Worm (Caenorhabditis elegans) whole organism, L4 larva: ENCODE measurements around the gene F58E6.11.
A peak's percentile ranks its signal among the peaks of the same experiment; 100 is the strongest.

Experiments used
- D1046.2 ChIP-seq: fragments of 200-800 bp; sonication (Bioruptor generic); IDR thresholded peaks from 2 replicates; pipeline ENCODE4 v1.3.6; 2022; ENCODE audit warnings: missing genetic modification characterization, missing compliant biosample characterization
- F26F4.8 ChIP-seq: fragments of 200-800 bp; sonication (Bioruptor generic); conservative IDR thresholded peaks from 2 replicates; pipeline ENCODE4 v1.3.6; 2022; ENCODE audit warnings: missing genetic modification characterization, missing compliant biosample characterization
- F44E2.7 ChIP-seq: fragments of 200-800 bp; sonication (Bioruptor generic); IDR thresholded peaks from 2 replicates; pipeline ENCODE4 v2.1.2; 2022; ENCODE audit warnings: missing genetic modification characterization, missing compliant biosample characterization
- Y48G9A.11 ChIP-seq: fragments of 200-800 bp; sonication (Bioruptor generic); IDR thresholded peaks from 2 replicates; pipeline ENCODE4 v1.3.6; 2022; ENCODE audit warnings: missing genetic modification reagents, missing genetic modification characterization, missing compliant biosample characterization
- ama-1 ChIP-seq: fragments of 150-350 bp; optimal IDR thresholded peaks from 2 replicates; lab custom pipeline; 2014; ENCODE audit warnings: inconsistent platforms, mixed read lengths
- attf-4 ChIP-seq: sonication (generic microtip); optimal IDR thresholded peaks from 3 replicates; lab custom pipeline; 2017; ENCODE audit warnings: missing biosample characterization, missing genetic modification characterization
- ceh-28 ChIP-seq: fragments of 150-350 bp; optimal IDR thresholded peaks from 2 replicates; lab custom pipeline; 2014; ENCODE audit warnings: missing biosample characterization, missing genetic modification reagents, missing genetic modification characterization
- ceh-82 ChIP-seq: sonication (generic microtip); optimal IDR thresholded peaks from 2 replicates; lab custom pipeline; 2017; ENCODE audit warnings: missing biosample characterization, missing genetic modification characterization
- cey-2 ChIP-seq: sonication (generic microtip); optimal IDR thresholded peaks from 3 replicates; lab custom pipeline; 2017; ENCODE audit warnings: missing genetic modification characterization, mild to moderate bottlenecking, missing compliant biosample characterization, antibody characterized with exemption, borderline replicate concordance; ENCODE audit not compliant: insufficient read depth
- daf-16 ChIP-seq, 3 experiments: sonication (generic microtip); optimal IDR thresholded peaks; 2 replicates each; lab custom pipeline; 2016 to 2017; ENCODE audit warnings: missing genetic modification characterization in 3 of 3, missing genetic modification reagents in 3 of 3, mild to moderate bottlenecking in 2 of 3, missing compliant biosample characterization in 2 of 3, missing biosample characterization in 1 of 3, moderate library complexity in 1 of 3
- daf-19 ChIP-seq: fragments of 200-800 bp; sonication (Bioruptor generic); conservative IDR thresholded peaks from 2 replicates; pipeline ENCODE4 v1.3.6; 2022; ENCODE audit warnings: missing genetic modification characterization, missing compliant biosample characterization
- dmd-6 ChIP-seq: fragments of 200-800 bp; sonication (Bioruptor generic); IDR thresholded peaks from 2 replicates; pipeline ENCODE4 v1.3.6; 2022; ENCODE audit warnings: missing genetic modification reagents, missing genetic modification characterization, missing compliant biosample characterization
- dpl-1 ChIP-seq: fragments of 150-350 bp; optimal IDR thresholded peaks from 2 replicates; lab custom pipeline; 2014; ENCODE audit warnings: missing biosample characterization, missing genetic modification reagents, missing genetic modification characterization
- duxl-1 ChIP-seq: sonication (generic microtip); optimal IDR thresholded peaks from 2 replicates; lab custom pipeline; 2016; ENCODE audit warnings: mild to moderate bottlenecking, missing genetic modification characterization, moderate library complexity, missing compliant biosample characterization; ENCODE audit not compliant: poor library complexity
- egl-43 ChIP-seq: fragments of 200-800 bp; sonication (Bioruptor generic); IDR thresholded peaks from 2 replicates; pipeline ENCODE4 v1.3.6; 2022; ENCODE audit warnings: missing genetic modification reagents, missing genetic modification characterization, missing compliant biosample characterization
- fkh-10 ChIP-seq: fragments of 150-350 bp; optimal IDR thresholded peaks from 2 replicates; lab custom pipeline; 2014; ENCODE audit warnings: missing biosample characterization, missing genetic modification reagents, missing genetic modification characterization
- fos-1 ChIP-seq: fragments of 150-350 bp; optimal IDR thresholded peaks from 2 replicates; lab custom pipeline; 2014; ENCODE audit warnings: missing biosample characterization, missing genetic modification characterization
- gei-8 ChIP-seq: fragments of 200-800 bp; sonication (Bioruptor generic); optimal IDR thresholded peaks from 2 replicates; lab custom pipeline; 2018; ENCODE audit warnings: mild to moderate bottlenecking, missing genetic modification characterization, missing compliant biosample characterization
- hif-1 ChIP-seq, 2 experiments: sonication (generic microtip); optimal IDR thresholded peaks; 2 replicates each; lab custom pipeline; 2016 to 2017; ENCODE audit warnings: missing compliant biosample characterization in 2 of 2, missing genetic modification characterization in 2 of 2, missing genetic modification reagents in 2 of 2, missing genotype in 2 of 2, mild to moderate bottlenecking in 1 of 2
- hlh-11 ChIP-seq: fragments of 200-800 bp; sonication (Bioruptor generic); optimal IDR thresholded peaks from 2 replicates; lab custom pipeline; 2018; ENCODE audit warnings: mild to moderate bottlenecking, missing genetic modification characterization, missing compliant biosample characterization
- hlh-30 ChIP-seq: sonication (generic microtip); optimal IDR thresholded peaks from 2 replicates; lab custom pipeline; 2017; ENCODE audit warnings: antibody characterized with exemption, mild to moderate bottlenecking, missing genetic modification characterization, missing compliant biosample characterization; ENCODE audit not compliant: insufficient read depth
- lin-13 ChIP-seq: fragments of 150-350 bp; optimal IDR thresholded peaks from 2 replicates; lab custom pipeline; 2014; ENCODE audit warnings: missing biosample characterization, missing genetic modification reagents, missing genetic modification characterization
- lin-38 ChIP-seq: fragments of 200-800 bp; sonication (Bioruptor generic); IDR thresholded peaks from 2 replicates; pipeline ENCODE4 v1.3.6; 2022; ENCODE audit warnings: missing genetic modification reagents, missing genetic modification characterization, missing compliant biosample characterization
- lin-39 ChIP-seq: fragments of 150-350 bp; optimal IDR thresholded peaks from 2 replicates; lab custom pipeline; 2014; ENCODE audit warnings: missing biosample characterization, missing genetic modification reagents, missing genetic modification characterization
- lir-3 ChIP-seq: sonication (generic microtip); optimal IDR thresholded peaks from 2 replicates; lab custom pipeline; 2016; ENCODE audit warnings: mild to moderate bottlenecking, missing genetic modification characterization, missing compliant biosample characterization
- madf-9 ChIP-seq: fragments of 200-800 bp; sonication (Bioruptor generic); conservative IDR thresholded peaks from 2 replicates; pipeline ENCODE4 v1.3.6; 2022; ENCODE audit warnings: missing genetic modification reagents, missing genetic modification characterization, missing compliant biosample characterization
- mep-1 ChIP-seq: fragments of 150-350 bp; sonication (generic microtip); optimal IDR thresholded peaks from 3 replicates; lab custom pipeline; 2014; ENCODE audit warnings: missing biosample characterization, missing genetic modification characterization
- mes-2 ChIP-seq: sonication (generic microtip); optimal IDR thresholded peaks from 2 replicates; lab custom pipeline; 2016; ENCODE audit warnings: missing genotype, mild to moderate bottlenecking, missing genetic modification characterization, missing compliant biosample characterization; ENCODE audit not compliant: poor library complexity, severe bottlenecking
- mxl-2 ChIP-seq: fragments of 200-800 bp; sonication (Bioruptor generic); conservative IDR thresholded peaks from 2 replicates; pipeline ENCODE4 v1.3.6; 2022; ENCODE audit warnings: missing genetic modification reagents, missing genetic modification characterization, missing compliant biosample characterization
- nhr-10 ChIP-seq: fragments of 150-350 bp; optimal IDR thresholded peaks from 2 replicates; lab custom pipeline; 2014; ENCODE audit warnings: missing biosample characterization, missing genetic modification characterization
- nhr-237 ChIP-seq: sonication (generic microtip); optimal IDR thresholded peaks from 2 replicates; lab custom pipeline; 2017; ENCODE audit warnings: missing biosample characterization, missing genetic modification characterization
- nhr-25 ChIP-seq: sonication (generic microtip); optimal IDR thresholded peaks from 2 replicates; lab custom pipeline; 2017; ENCODE audit warnings: missing genetic modification characterization, mild to moderate bottlenecking, missing compliant biosample characterization, antibody characterized with exemption, moderate library complexity, borderline replicate concordance; ENCODE audit not compliant: insufficient read depth
- nhr-28 ChIP-seq: fragments of 150-350 bp; optimal IDR thresholded peaks from 2 replicates; lab custom pipeline; 2014; ENCODE audit warnings: missing biosample characterization, missing genetic modification characterization
- nhr-48 ChIP-seq: sonication (generic microtip); optimal IDR thresholded peaks from 2 replicates; lab custom pipeline; 2016; ENCODE audit warnings: mild to moderate bottlenecking, missing genetic modification characterization, missing compliant biosample characterization
- nhr-77 ChIP-seq: fragments of 150-350 bp; optimal IDR thresholded peaks from 2 replicates; lab custom pipeline; 2014; ENCODE audit warnings: missing biosample characterization, missing genetic modification characterization
- pqm-1 ChIP-seq: sonication (generic microtip); optimal IDR thresholded peaks from 2 replicates; lab custom pipeline; 2017; ENCODE audit warnings: missing biosample characterization, missing genetic modification characterization
- skn-1 ChIP-seq: fragments of 150-350 bp; optimal IDR thresholded peaks from 2 replicates; lab custom pipeline; 2014; ENCODE audit warnings: missing biosample characterization, missing genetic modification characterization
- snpc-1.2 ChIP-seq: fragments of 200-800 bp; sonication (Bioruptor generic); IDR thresholded peaks from 2 replicates; pipeline ENCODE4 v1.3.6; 2022; ENCODE audit warnings: missing genetic modification reagents, missing genetic modification characterization, missing compliant biosample characterization
- snpc-4 ChIP-seq: fragments of 150-350 bp; optimal IDR thresholded peaks from 2 replicates; lab custom pipeline; 2014; ENCODE audit warnings: missing biosample characterization, missing genetic modification characterization
- spr-1 ChIP-seq: sonication (generic microtip); optimal IDR thresholded peaks from 2 replicates; lab custom pipeline; 2016; ENCODE audit warnings: mild to moderate bottlenecking, missing genetic modification characterization, missing compliant biosample characterization
- unc-39 ChIP-seq: sonication (generic microtip); optimal IDR thresholded peaks from 2 replicates; lab custom pipeline; 2017; ENCODE audit warnings: missing biosample characterization, missing genetic modification characterization
- unc-62 ChIP-seq, 3 experiments: fragments of 150-350 bp in 1 of 3; sonication (generic microtip); optimal IDR thresholded peaks in 2 of 3; peaks in 1 of 3; 1 replicate in 1 of 3; 2 replicates in 2 of 3; lab custom pipeline; 2014 to 2017; ENCODE audit warnings: missing biosample characterization in 3 of 3, missing genetic modification characterization in 3 of 3, missing genetic modification reagents in 3 of 3, missing genotype in 1 of 3
- zfp-2 ChIP-seq: sonication (generic microtip); optimal IDR thresholded peaks from 2 replicates; lab custom pipeline; 2016; ENCODE audit warnings: mild to moderate bottlenecking, missing genetic modification characterization, missing compliant biosample characterization
- zfp-3 ChIP-seq: fragments of 200-800 bp; sonication (Bioruptor generic); conservative IDR thresholded peaks from 2 replicates; pipeline ENCODE4 v1.3.6; 2022; ENCODE audit warnings: missing genetic modification reagents, missing genetic modification characterization, missing compliant biosample characterization
- zip-11 ChIP-seq: fragments of 200-800 bp; sonication (Bioruptor generic); IDR thresholded peaks from 2 replicates; pipeline ENCODE4 v1.3.6; 2022; ENCODE audit warnings: missing genetic modification characterization, missing compliant biosample characterization
- zip-2 ChIP-seq: fragments of 150-350 bp; optimal IDR thresholded peaks from 2 replicates; lab custom pipeline; 2014; ENCODE audit warnings: missing biosample characterization, missing genetic modification characterization
- ztf-7 ChIP-seq: fragments of 150-350 bp; optimal IDR thresholded peaks from 2 replicates; lab custom pipeline; 2014; ENCODE audit warnings: missing biosample characterization, missing genetic modification characterization

The F58E6.11 gene

DNA sequence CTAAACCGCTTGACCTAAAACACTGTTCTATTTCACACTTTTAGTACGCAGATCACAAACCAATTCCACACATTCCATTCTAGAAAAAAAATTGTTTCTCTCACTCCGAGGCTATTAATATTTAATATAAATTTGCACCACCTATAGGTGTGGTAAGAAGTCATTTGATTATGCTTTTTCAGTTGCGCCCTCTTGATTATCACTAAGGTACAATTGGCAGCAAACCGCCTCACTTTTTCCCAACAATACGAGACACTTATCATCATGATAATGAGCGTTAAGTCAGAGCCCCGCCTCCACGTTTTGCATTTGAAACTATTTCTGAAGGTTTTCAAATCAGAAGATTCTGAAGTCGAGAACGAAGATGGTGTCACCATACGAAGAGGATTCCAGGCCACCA lies 20.5 kb downstream of the F58E6.11 start, which contains the start of gene aqp-4:
TSS of gene aqp-4 (plus strand) at position 270 of the 400 bp plus-strand sequence.
- TF ChIP-seq mes-2 (tag; lab: Kevin White, UChicago) (no peak), nhr-28 (tag; lab: Kevin White, UChicago) (peak; percentile 47), dmd-6 (peak; percentile 43; the same call in 1 of the 2 replicates), attf-4 (no peak), nhr-237 (tag; lab: Kevin White, UChicago) (no peak), daf-16 (GFP tag; optimal IDR thresholded peaks at IDR 0.05; lab: Kevin White, UChicago) (no peak), daf-16 (tag; optimal IDR thresholded peaks at IDR 0.05; lab: Kevin White, UChicago) (peak; percentile 28), pqm-1 (tag; lab: Kevin White, UChicago) (peak; percentile 59), hlh-30 (tag; lab: Kevin White, UChicago) (peak; percentile 6), hlh-11 (tag; lab: Kevin White, UChicago) (peak; percentile 18)

DNA sequence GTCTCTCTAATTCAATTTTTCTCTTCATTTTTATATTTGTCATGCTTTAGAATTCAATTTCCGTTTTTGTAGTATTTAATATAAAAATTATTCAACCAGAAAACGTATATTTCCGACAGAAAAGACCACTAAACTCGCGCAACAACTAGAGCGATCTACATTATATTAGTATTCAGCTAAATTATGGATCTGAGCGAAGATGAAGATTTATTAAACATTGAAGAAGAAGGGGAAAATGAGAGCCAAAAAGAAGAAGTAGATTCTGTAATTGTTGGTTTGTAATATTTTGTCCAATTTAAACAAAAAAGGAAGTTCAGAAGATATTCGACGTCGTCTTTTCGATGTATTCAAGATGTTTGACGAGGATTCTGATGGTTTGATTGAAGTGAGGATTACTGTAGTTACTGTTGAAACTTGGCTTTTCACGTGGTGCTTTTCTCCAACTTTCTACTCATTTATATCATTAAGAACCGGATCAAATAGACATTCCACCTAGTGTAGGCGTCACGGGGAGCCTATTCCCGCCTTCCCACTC lies 23.8 kb downstream of the F58E6.11 start, which contains the start of gene cal-7:
TSS of gene cal-7 (plus strand) at position 184 of the 535 bp plus-strand sequence.
- TF ChIP-seq zfp-3 (GFP tag; lab: Robert Waterston, UW) (0 out of 2 replicates have a peak, but pooled peaks have one; percentile 42), zip-2 (tag; lab: Kevin White, UChicago) (no peak), spr-1 (no peak), ztf-7 (tag; lab: Kevin White, UChicago) (no peak), D1046.2 (GFP tag; lab: Robert Waterston, UW) (no peak), nhr-48 (tag; lab: Kevin White, UChicago) (peak; percentile 30), snpc-1.2 (GFP tag; lab: Robert Waterston, UW) (no peak), daf-19 (GFP tag; lab: Robert Waterston, UW) (no peak), cey-2 (tag; lab: Kevin White, UChicago) (no peak), lin-13 (GFP tag; lab: Kevin White, UChicago) (no peak), nhr-10 (no peak), ceh-28 (no peak), attf-4 (no peak), duxl-1 (tag; lab: Kevin White, UChicago) (no peak), hlh-11 (tag; lab: Kevin White, UChicago) (no peak), hif-1 (tag; optimal IDR thresholded peaks at IDR 0.05; lab: Kevin White, UChicago) (no peak), zfp-2 (no peak), lin-38 (GFP tag; lab: Robert Waterston, UW) (0 out of 2 replicates have a peak, but pooled peaks have one; percentile 20), fos-1 (tag; lab: Kevin White, UChicago) (no peak), nhr-25 (tag; lab: Kevin White, UChicago) (no peak), mep-1 (peak; percentile 31), nhr-28 (tag; lab: Kevin White, UChicago) (no peak), madf-9 (GFP tag; lab: Robert Waterston, UW) (no peak), ceh-82 (tag; lab: Kevin White, UChicago) (no peak), ama-1 (no peak), skn-1 (tag; lab: Kevin White, UChicago) (no peak), zip-11 (GFP tag; lab: Robert Waterston, UW) (no peak), gei-8 (GFP tag; lab: Kevin White, UChicago) (no peak), egl-43 (GFP tag; lab: Robert Waterston, UW) (no peak), F26F4.8 (GFP tag; lab: Robert Waterston, UW) (no peak), lin-39 (tag; lab: Kevin White, UChicago) (no peak), lir-3 (tag; lab: Kevin White, UChicago) (no peak), unc-39 (tag; lab: Kevin White, UChicago) (no peak), F44E2.7 (no peak), snpc-4 (tag; lab: Kevin White, UChicago) (no peak), fkh-10 (peak; percentile 67), dpl-1 (GFP tag; lab: Kevin White, UChicago) (no peak), Y48G9A.11 (GFP tag; lab: Robert Waterston, UW) (no peak; the same call in 1 of the 2 replicates), mxl-2 (GFP tag; lab: Robert Waterston, UW) (no peak), nhr-77 (peak; percentile 2), hlh-30 (tag; lab: Kevin White, UChicago) (peak; percentile 3), unc-62 (GFP tag; optimal IDR thresholded peaks at IDR 0.05 in 1 of 2; lab: Kevin White, UChicago) (no peak), unc-62 (tag; optimal IDR thresholded peaks at IDR 0.05; lab: Kevin White, UChicago) (no peak)
